Fruit fly (Drosophila melanogaster) Kc167 (cell line): ENCODE measurements around the gene Eip74EF.
A peak's percentile ranks its signal among the peaks of the same experiment; 100 is the strongest.

ENCODE experiments used
- Myc ChIP-seq: fragments of >200 bp; optimal IDR thresholded peaks from 2 replicates; lab custom pipeline; 2017; ENCODE audit warnings: missing external identifiers
- Sin3A ChIP-seq: fragments of >200 bp; optimal IDR thresholded peaks from 2 replicates; lab custom pipeline; 2018; ENCODE audit warnings: missing external identifiers
- insv ChIP-seq: fragments of >200 bp; optimal IDR thresholded peaks from 3 replicates; lab custom pipeline; 2018; ENCODE audit warnings: missing external identifiers
- psq ChIP-seq: fragments of >200 bp; optimal IDR thresholded peaks from 2 replicates; lab custom pipeline; 2017; ENCODE audit warnings: missing external identifiers

dm6 chr3L:17590455-17591216 is 28.5 kb downstream of the Eip74EF start:
- TF ChIP-seq Sin3A (lab: Kevin White, UChicago), result no peak
- no peak for TF ChIP-seq Myc (lab: Kevin White, UChicago)
- peak; percentile 16 for TF ChIP-seq insv (lab: Kevin White, UChicago)
- no peak for TF ChIP-seq psq (lab: Kevin White, UChicago)
